Fruit fly (Drosophila melanogaster) whole organism, larva: Measurements from ENCODE around the gene CG34432.

Experiments
- noc ChIP-seq: fragments of 200-800 bp; sonication (Bioruptor generic); optimal IDR thresholded peaks from 3 replicates; lab custom pipeline; 2019; ENCODE audit warnings: missing biosample characterization, mild to moderate bottlenecking, missing genetic modification characterization, moderate library complexity

CG34432 gene

DNA sequence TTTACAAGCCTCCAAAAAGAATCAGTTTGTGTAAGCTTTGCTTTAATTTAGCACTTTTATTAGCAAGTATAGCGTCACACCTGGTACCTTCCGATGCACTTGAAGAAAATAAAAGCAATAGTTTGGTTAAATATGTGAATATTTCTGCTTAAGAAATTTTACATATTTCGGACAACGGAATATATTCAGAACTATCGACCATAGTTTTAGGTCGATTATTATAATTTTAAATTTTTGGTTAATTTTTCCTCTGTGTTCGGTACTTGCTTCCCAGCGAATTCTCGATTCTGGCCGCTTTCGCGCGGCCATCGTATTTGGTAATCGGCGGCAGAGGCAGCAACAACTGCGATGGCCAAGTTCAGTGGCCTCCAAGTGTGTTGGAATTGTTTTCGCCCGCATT, 40.7 kb downstream of the CG34432 start:
- TF ChIP-seq noc (tag; lab: Kevin White, UChicago), result no peak

DNA sequence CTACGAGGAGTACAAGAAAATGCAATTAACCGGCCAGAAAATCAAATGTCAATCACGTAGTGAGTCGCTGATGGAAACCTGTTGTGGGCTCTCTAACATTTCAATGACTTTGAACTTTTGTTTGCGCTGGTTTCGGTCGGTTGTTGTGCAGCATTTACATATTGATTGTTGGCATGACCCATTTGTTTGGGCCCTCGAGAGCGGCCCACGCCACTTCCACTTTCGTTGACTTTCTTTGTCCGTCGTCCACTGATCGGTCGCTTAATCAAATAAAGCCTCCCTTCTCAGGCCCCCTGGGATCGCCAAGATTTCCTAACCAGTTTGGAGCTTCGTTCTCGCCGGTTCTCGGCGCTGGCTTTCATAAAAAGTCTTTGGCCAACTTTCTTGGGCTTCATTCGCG, 41.3 kb downstream of the CG34432 start, which contains the start of gene Spn100A:
TSS of gene Spn100A (plus strand) at position 392 of the 400 bp plus-strand sequence.
- TF ChIP-seq noc (tag; lab: Kevin White, UChicago), result no peak

DNA sequence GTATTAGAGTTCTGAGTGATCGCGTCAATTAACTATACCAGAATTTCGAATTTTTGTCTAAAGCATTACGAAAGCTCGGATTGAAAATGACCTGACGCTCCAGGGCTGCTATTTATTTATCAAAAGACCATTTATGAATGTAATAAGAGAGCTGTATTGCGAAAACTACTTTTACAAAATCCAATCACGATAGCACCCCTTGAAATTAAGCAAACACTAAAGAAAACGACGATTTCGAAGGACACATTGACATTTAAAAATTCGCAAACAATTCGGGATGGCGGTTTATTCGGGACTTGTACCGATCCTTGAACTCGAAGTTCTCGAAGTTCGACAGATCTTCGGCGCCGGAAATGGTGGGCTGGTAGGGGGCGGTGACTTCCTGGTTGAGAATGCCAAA, 46.4 kb downstream of the CG34432 start, which contains the start of gene CG12069:
TSS of gene CG12069 (minus strand) at position 101 of the 400 bp plus-strand sequence.
- no peak for TF ChIP-seq noc (tag; lab: Kevin White, UChicago)

DNA sequence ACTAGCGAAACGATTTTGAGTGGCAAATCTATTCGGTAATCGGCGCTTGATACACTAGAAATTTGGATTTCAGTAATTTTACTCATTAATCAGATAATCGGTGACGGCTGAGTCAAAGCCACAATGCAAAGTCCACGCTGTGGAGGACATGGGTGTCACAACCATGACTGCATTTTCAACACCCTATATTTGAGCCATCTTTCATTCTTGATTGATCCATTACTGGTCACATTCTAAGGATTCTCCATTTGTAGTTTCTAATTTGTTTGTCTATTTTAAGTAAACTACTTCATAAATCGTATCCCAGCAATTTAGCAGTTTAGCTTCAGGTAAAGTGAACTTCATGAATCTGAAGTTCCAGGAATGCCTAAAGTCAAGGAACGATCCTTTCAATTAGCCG, 48.1 kb downstream of the CG34432 start, which contains the start of gene Pka-C2:
TSS of gene Pka-C2 (minus strand) at position 101 of the 400 bp plus-strand sequence.
- TF ChIP-seq noc (tag; lab: Kevin White, UChicago), result no peak

DNA sequence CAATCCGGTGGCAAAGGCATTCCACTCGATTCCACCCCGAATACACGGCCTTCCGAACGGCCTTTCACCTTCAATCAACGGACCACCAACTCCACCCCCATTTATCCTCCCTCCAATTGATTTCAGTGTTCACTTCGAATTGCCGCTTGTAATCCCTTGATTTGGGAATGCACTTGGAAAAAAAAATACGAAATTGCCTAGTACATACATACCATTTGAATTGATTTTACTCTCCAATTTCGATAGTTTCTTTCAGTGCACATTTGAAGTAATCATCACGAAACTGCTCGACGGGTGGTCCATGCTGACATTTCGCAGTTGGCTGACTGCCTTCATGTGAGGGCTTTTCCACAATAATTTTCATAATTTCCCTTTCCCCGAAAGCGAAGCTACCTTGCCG, 50.2 kb downstream of the CG34432 start:
- TF ChIP-seq noc (tag; lab: Kevin White, UChicago), result no peak
